Worm (Caenorhabditis elegans) whole organism, L4 larva: ENCODE results near the gene mrpl-4.

ENCODE experiments used
- D1046.2 ChIP-seq: fragments of 200-800 bp; sonication (Bioruptor generic); IDR thresholded peaks from 2 replicates; pipeline ENCODE4 v1.3.6; 2022; ENCODE audit warnings: missing genetic modification characterization, missing compliant biosample characterization
- F26F4.8 ChIP-seq: fragments of 200-800 bp; sonication (Bioruptor generic); conservative IDR thresholded peaks from 2 replicates; pipeline ENCODE4 v1.3.6; 2022; ENCODE audit warnings: missing genetic modification characterization, missing compliant biosample characterization
- T26A8.4 ChIP-seq: fragments of 200-800 bp; sonication (Bioruptor generic); IDR thresholded peaks from 2 replicates; pipeline ENCODE4 v1.3.6; 2022; ENCODE audit warnings: missing genetic modification characterization, missing compliant biosample characterization
- Y48G9A.11 ChIP-seq: fragments of 200-800 bp; sonication (Bioruptor generic); IDR thresholded peaks from 2 replicates; pipeline ENCODE4 v1.3.6; 2022; ENCODE audit warnings: missing genetic modification reagents, missing genetic modification characterization, missing compliant biosample characterization
- Y75B8A.6 ChIP-seq: fragments of 200-800 bp; sonication (Bioruptor generic); IDR thresholded peaks from 2 replicates; pipeline ENCODE4 v1.3.6; 2022; ENCODE audit warnings: missing genetic modification reagents, missing genetic modification characterization, missing compliant biosample characterization
- ZK546.5 ChIP-seq, 2 experiments: sonication (generic microtip); optimal IDR thresholded peaks; 2 replicates each; lab custom pipeline; 2017; ENCODE audit warnings: missing biosample characterization in 2 of 2, missing genetic modification characterization in 2 of 2
- aha-1 ChIP-seq: fragments of 150-350 bp; peaks from one replicate; lab custom pipeline; 2014; ENCODE audit warnings: missing biosample characterization, missing genetic modification characterization
- aly-2 ChIP-seq: sonication (generic microtip); optimal IDR thresholded peaks from 2 replicates; lab custom pipeline; 2018; ENCODE audit warnings: missing biosample characterization, missing genetic modification characterization
- ceh-20 ChIP-seq: fragments of 200-800 bp; sonication (Bioruptor generic); IDR thresholded peaks from 2 replicates; pipeline ENCODE4 v1.3.6; 2022; ENCODE audit warnings: missing genetic modification reagents, missing genetic modification characterization, missing compliant biosample characterization
- cey-2 ChIP-seq: sonication (generic microtip); optimal IDR thresholded peaks from 3 replicates; lab custom pipeline; 2017; ENCODE audit warnings: missing genetic modification characterization, mild to moderate bottlenecking, missing compliant biosample characterization, antibody characterized with exemption, borderline replicate concordance; ENCODE audit not compliant: insufficient read depth
- daf-16 ChIP-seq, 3 experiments: sonication (generic microtip); optimal IDR thresholded peaks; 2 replicates each; lab custom pipeline; 2016 to 2017; ENCODE audit warnings: missing genetic modification characterization in 3 of 3, missing genetic modification reagents in 3 of 3, mild to moderate bottlenecking in 2 of 3, missing compliant biosample characterization in 2 of 3, missing biosample characterization in 1 of 3, moderate library complexity in 1 of 3
- dmd-6 ChIP-seq: fragments of 200-800 bp; sonication (Bioruptor generic); IDR thresholded peaks from 2 replicates; pipeline ENCODE4 v1.3.6; 2022; ENCODE audit warnings: missing genetic modification reagents, missing genetic modification characterization, missing compliant biosample characterization
- dve-1 ChIP-seq: sonication (generic microtip); optimal IDR thresholded peaks from 2 replicates; lab custom pipeline; 2017; ENCODE audit warnings: antibody characterized with exemption, mild to moderate bottlenecking, missing genetic modification characterization, missing compliant biosample characterization; ENCODE audit not compliant: insufficient read depth
- egl-43 ChIP-seq: fragments of 200-800 bp; sonication (Bioruptor generic); IDR thresholded peaks from 2 replicates; pipeline ENCODE4 v1.3.6; 2022; ENCODE audit warnings: missing genetic modification reagents, missing genetic modification characterization, missing compliant biosample characterization
- hlh-11 ChIP-seq: fragments of 200-800 bp; sonication (Bioruptor generic); optimal IDR thresholded peaks from 2 replicates; lab custom pipeline; 2018; ENCODE audit warnings: mild to moderate bottlenecking, missing genetic modification characterization, missing compliant biosample characterization
- hlh-30 ChIP-seq: sonication (generic microtip); optimal IDR thresholded peaks from 2 replicates; lab custom pipeline; 2017; ENCODE audit warnings: antibody characterized with exemption, mild to moderate bottlenecking, missing genetic modification characterization, missing compliant biosample characterization; ENCODE audit not compliant: insufficient read depth
- hmg-1.1 ChIP-seq: fragments of 200-800 bp; sonication (Bioruptor generic); IDR thresholded peaks from 2 replicates; pipeline ENCODE4 v1.3.6; 2022; ENCODE audit warnings: missing genetic modification reagents, missing genetic modification characterization, missing compliant biosample characterization
- jun-1 ChIP-seq: fragments of 150-350 bp; optimal IDR thresholded peaks from 2 replicates; lab custom pipeline; 2014; ENCODE audit warnings: missing biosample characterization, missing genetic modification reagents, missing genetic modification characterization
- lim-7 ChIP-seq: fragments of 200-800 bp; sonication (Bioruptor generic); IDR thresholded peaks from 2 replicates; pipeline ENCODE4 v1.3.6; 2022; ENCODE audit warnings: missing genetic modification characterization, missing compliant biosample characterization
- lin-1 ChIP-seq: fragments of 200-800 bp; sonication (Bioruptor generic); IDR thresholded peaks from 2 replicates; pipeline ENCODE4 v1.3.6; 2022; ENCODE audit warnings: missing genetic modification reagents, missing genetic modification characterization, missing compliant biosample characterization
- lin-13 ChIP-seq: fragments of 150-350 bp; optimal IDR thresholded peaks from 2 replicates; lab custom pipeline; 2014; ENCODE audit warnings: missing biosample characterization, missing genetic modification reagents, missing genetic modification characterization
- lin-29 ChIP-seq: fragments of 200-800 bp; sonication (Bioruptor generic); IDR thresholded peaks from 2 replicates; pipeline ENCODE4 v1.3.6; 2022; ENCODE audit warnings: missing genetic modification reagents, missing genetic modification characterization, missing compliant biosample characterization
- lin-38 ChIP-seq: fragments of 200-800 bp; sonication (Bioruptor generic); IDR thresholded peaks from 2 replicates; pipeline ENCODE4 v1.3.6; 2022; ENCODE audit warnings: missing genetic modification reagents, missing genetic modification characterization, missing compliant biosample characterization
- lsy-2 ChIP-seq, 2 experiments: fragments of 150-350 bp in 1 of 2; sonication (generic microtip) in 1 of 2; optimal IDR thresholded peaks; 2 replicates each; lab custom pipeline; 2014 to 2017; ENCODE audit warnings: missing biosample characterization in 2 of 2, missing genetic modification characterization in 2 of 2
- madf-5 ChIP-seq, 2 experiments: fragments of 200-800 bp; sonication (Bioruptor generic); IDR thresholded peaks; 2 replicates each; pipeline ENCODE4 v1.3.6; 2022; ENCODE audit warnings: missing compliant biosample characterization in 2 of 2, missing genetic modification characterization in 2 of 2
- mdt-29 ChIP-seq: fragments of 200-800 bp; sonication (Bioruptor generic); IDR thresholded peaks from 2 replicates; pipeline ENCODE4 v1.3.6; 2022; ENCODE audit warnings: missing genetic modification reagents, missing genetic modification characterization, missing compliant biosample characterization
- mes-2 ChIP-seq: sonication (generic microtip); optimal IDR thresholded peaks from 2 replicates; lab custom pipeline; 2016; ENCODE audit warnings: missing genotype, mild to moderate bottlenecking, missing genetic modification characterization, missing compliant biosample characterization; ENCODE audit not compliant: poor library complexity, severe bottlenecking
- nhr-102 ChIP-seq: sonication (generic microtip); optimal IDR thresholded peaks from 2 replicates; lab custom pipeline; 2016; ENCODE audit warnings: mild to moderate bottlenecking, missing genetic modification characterization, moderate library complexity, missing compliant biosample characterization
- nhr-41 ChIP-seq: fragments of 200-800 bp; sonication (Bioruptor generic); IDR thresholded peaks from 2 replicates; pipeline ENCODE4 v1.3.6; 2022; ENCODE audit warnings: missing genetic modification reagents, missing genetic modification characterization, missing compliant biosample characterization
- nhr-48 ChIP-seq: sonication (generic microtip); optimal IDR thresholded peaks from 2 replicates; lab custom pipeline; 2016; ENCODE audit warnings: mild to moderate bottlenecking, missing genetic modification characterization, missing compliant biosample characterization
- set-16 ChIP-seq: fragments of 200-800 bp; sonication (Bioruptor generic); IDR thresholded peaks from 2 replicates; pipeline ENCODE4 v1.3.6; 2022; ENCODE audit warnings: missing genetic modification reagents, missing genetic modification characterization, missing compliant biosample characterization
- snpc-1.2 ChIP-seq: fragments of 200-800 bp; sonication (Bioruptor generic); IDR thresholded peaks from 2 replicates; pipeline ENCODE4 v1.3.6; 2022; ENCODE audit warnings: missing genetic modification reagents, missing genetic modification characterization, missing compliant biosample characterization
- tra-1 ChIP-seq: fragments of 200-800 bp; sonication (Bioruptor generic); IDR thresholded peaks from 2 replicates; pipeline ENCODE4 v1.3.6; 2022; ENCODE audit warnings: missing genetic modification reagents, missing genetic modification characterization, missing compliant biosample characterization
- unc-130 ChIP-seq: sonication (generic microtip); optimal IDR thresholded peaks from 2 replicates; lab custom pipeline; 2016; ENCODE audit warnings: missing genetic modification reagents, missing genetic modification characterization, missing compliant biosample characterization
- unc-62 ChIP-seq, 3 experiments: fragments of 150-350 bp in 1 of 3; sonication (generic microtip); optimal IDR thresholded peaks in 2 of 3; peaks in 1 of 3; 1 replicate in 1 of 3; 2 replicates in 2 of 3; lab custom pipeline; 2014 to 2017; ENCODE audit warnings: missing biosample characterization in 3 of 3, missing genetic modification characterization in 3 of 3, missing genetic modification reagents in 3 of 3, missing genotype in 1 of 3
- vab-7 ChIP-seq: fragments of 200-800 bp; sonication (Bioruptor generic); IDR thresholded peaks from 2 replicates; pipeline ENCODE4 v1.3.6; 2022; ENCODE audit warnings: missing genetic modification reagents, missing genetic modification characterization, missing compliant biosample characterization
- zfp-2 ChIP-seq: sonication (generic microtip); optimal IDR thresholded peaks from 2 replicates; lab custom pipeline; 2016; ENCODE audit warnings: mild to moderate bottlenecking, missing genetic modification characterization, missing compliant biosample characterization

Gene mrpl-4

ce11 chrV:8426210-8426609 is 40.9 kb upstream of the mrpl-4 start:
- no peak for TF ChIP-seq nhr-102 (tag; lab: Kevin White, UChicago)
- peak; percentile 68 for TF ChIP-seq aha-1
- TF ChIP-seq nhr-48: peak; percentile 14
- TF ChIP-seq dve-1: peak; percentile 6
- no peak for TF ChIP-seq set-16 (GFP tag; lab: Robert Waterston, UW)
- 0 out of 2 replicates have a peak, but pooled peaks have one; percentile 17 for TF ChIP-seq lin-38 (GFP tag; lab: Robert Waterston, UW)
- TF ChIP-seq jun-1 (tag; lab: Kevin White, UChicago): no peak
- no peak for TF ChIP-seq daf-16 (GFP tag; optimal IDR thresholded peaks at IDR 0.05; lab: Kevin White, UChicago)
- TF ChIP-seq daf-16 (tag; optimal IDR thresholded peaks at IDR 0.05; lab: Kevin White, UChicago): peak; percentile 18
- peak in 1 of 2 experiments; percentile 23 for TF ChIP-seq lsy-2 (tag; optimal IDR thresholded peaks at IDR 0.05; lab: Kevin White, UChicago)
- TF ChIP-seq, all 104 proteins: peak for 6

ce11 chrV:8426741-8427457 is 40.2 kb upstream of the mrpl-4 start:
- TF ChIP-seq zfp-2 (tag; lab: Kevin White, UChicago) (no peak), daf-16 (GFP tag; optimal IDR thresholded peaks at IDR 0.05; lab: Kevin White, UChicago) (no peak), daf-16 (tag; optimal IDR thresholded peaks at IDR 0.05; lab: Kevin White, UChicago) (peak; percentile 4), ZK546.5 (tag; optimal IDR thresholded peaks at IDR 0.05; lab: Kevin White, UChicago) (no peak), nhr-41 (peak; percentile 40; the same call in 1 of the 2 replicates), tra-1 (GFP tag; lab: Robert Waterston, UW) (0 out of 2 replicates have a peak, but pooled peaks have one; percentile 8), aly-2 (tag; lab: Kevin White, UChicago) (no peak), lin-29 (GFP tag; lab: Robert Waterston, UW) (no peak), hlh-11 (tag; lab: Kevin White, UChicago) (peak; percentile 41), cey-2 (tag; lab: Kevin White, UChicago) (peak; percentile 29), aha-1 (no peak), F26F4.8 (no peak), unc-62 (GFP tag; optimal IDR thresholded peaks at IDR 0.05 in 1 of 2; lab: Kevin White, UChicago) (peak in 1 of 2 experiments; percentile 75), unc-62 (tag; optimal IDR thresholded peaks at IDR 0.05; lab: Kevin White, UChicago) (no peak), hlh-30 (tag; lab: Kevin White, UChicago) (peak; percentile 67), dmd-6 (GFP tag; lab: Robert Waterston, UW) (peak; percentile 79), Y75B8A.6 (GFP tag; lab: Robert Waterston, UW) (no peak), unc-130 (no peak), mdt-29 (GFP tag; lab: Robert Waterston, UW) (no peak), lin-13 (GFP tag; lab: Kevin White, UChicago) (no peak)

ce11 chrV:8428585-8429414 is 38.3 kb upstream of the mrpl-4 start:
- TF ChIP-seq lsy-2 (tag; optimal IDR thresholded peaks at IDR 0.05; lab: Kevin White, UChicago): peak in 1 of 2 experiments; percentile 44
- peak in 1 of 2 experiments; percentile 96 for TF ChIP-seq unc-62 (GFP tag; optimal IDR thresholded peaks at IDR 0.05 in 1 of 2; lab: Kevin White, UChicago)
- no peak for TF ChIP-seq unc-62 (tag; optimal IDR thresholded peaks at IDR 0.05; lab: Kevin White, UChicago)
- no peak for TF ChIP-seq snpc-1.2 (GFP tag; lab: Robert Waterston, UW)
- TF ChIP-seq hlh-30 (tag; lab: Kevin White, UChicago): peak; percentile 38
- TF ChIP-seq hmg-1.1 (GFP tag; lab: Robert Waterston, UW): 0 out of 2 replicates have a peak, but pooled peaks have one; percentile 22

ce11 chrV:8431295-8431694 is 35.8 kb upstream of the mrpl-4 start:
- TF ChIP-seq tra-1 (GFP tag; lab: Robert Waterston, UW) (peak; percentile 30; the same call in 1 of the 2 replicates), madf-5 (GFP tag; IDR thresholded peaks at IDR 0.05; lab: Robert Waterston, UW) (0 out of 4 replicates have a peak, but pooled peaks of 1 of the 2 experiments have one; percentile 54), lin-1 (GFP tag; lab: Robert Waterston, UW) (peak; percentile 63; the same call in 1 of the 2 replicates), ceh-20 (0 out of 2 replicates have a peak, but pooled peaks have one; percentile 58), egl-43 (GFP tag; lab: Robert Waterston, UW) (peak; percentile 75), D1046.2 (GFP tag; lab: Robert Waterston, UW) (0 out of 2 replicates have a peak, but pooled peaks have one; percentile 44), Y75B8A.6 (GFP tag; lab: Robert Waterston, UW) (0 out of 2 replicates have a peak, but pooled peaks have one; percentile 76), dmd-6 (GFP tag; lab: Robert Waterston, UW) (0 out of 2 replicates have a peak, but pooled peaks have one; percentile 14), mes-2 (tag; lab: Kevin White, UChicago) (peak; percentile 14), lim-7 (GFP tag; lab: Robert Waterston, UW) (peak; percentile 77), vab-7 (GFP tag; lab: Robert Waterston, UW) (peak; percentile 66), F26F4.8 (peak; percentile 75), Y48G9A.11 (GFP tag; lab: Robert Waterston, UW) (0 out of 2 replicates have a peak, but pooled peaks have one; percentile 28), T26A8.4 (peak; percentile 45; the same call in 1 of the 2 replicates)
